Worm (Caenorhabditis elegans): Measurements from ENCODE around the gene ZK593.2.

ce11 chrIV:10909708-10910107 lies 3.5 kb upstream of the ZK593.2 start, which contains the start of gene pyk-2:
- TF ChIP-seq flt-1 (GFP tag; IDR thresholded peaks at IDR 0.05) (no peak), med-1 (GFP tag; optimal IDR thresholded peaks at IDR 0.05; ENCODE audit: insufficient read depth) (no peak), ztf-23 (GFP tag; IDR thresholded peaks at IDR 0.05) (no peak), klf-2 (GFP tag; conservative IDR thresholded peaks at IDR 0.05) (no peak), ref-1 (GFP tag; conservative IDR thresholded peaks at IDR 0.05) (no peak), cog-1 (tag; optimal IDR thresholded peaks at IDR 0.05) (no peak), ztf-29 (GFP tag; IDR thresholded peaks at IDR 0.05) (no peak)

Data from whole organism, midembryonic.